Worm (Caenorhabditis elegans) whole organism, early embryonic: ENCODE data around the gene mrps-31.

Experiments used
- ama-1 ChIP-seq: fragments of 150-350 bp; optimal IDR thresholded peaks from 2 replicates; lab custom pipeline; 2014
- ceh-36 ChIP-seq: sonication (generic microtip); optimal IDR thresholded peaks from 2 replicates; lab custom pipeline; 2016; ENCODE audit warnings: missing genetic modification characterization, inconsistent platforms, missing compliant biosample characterization
- flt-1 ChIP-seq: fragments of 200-800 bp; sonication (Bioruptor generic); IDR thresholded peaks from 2 replicates; pipeline ENCODE4 v1.3.6; 2022; ENCODE audit warnings: missing genetic modification characterization, missing compliant biosample characterization
- hmg-4 ChIP-seq: fragments of 200-800 bp; sonication (Bioruptor generic); optimal IDR thresholded peaks from 2 replicates; lab custom pipeline; 2018; ENCODE audit warnings: mild to moderate bottlenecking, missing genetic modification characterization, missing compliant biosample characterization
- hnd-1 ChIP-seq: sonication (generic microtip); optimal IDR thresholded peaks from 2 replicates; lab custom pipeline; 2016; ENCODE audit warnings: missing genetic modification characterization, missing compliant biosample characterization
- pes-1 ChIP-seq: fragments of 200-800 bp; sonication (Bioruptor generic); IDR thresholded peaks from 2 replicates; pipeline ENCODE4 v1.3.6; 2022; ENCODE audit warnings: missing genetic modification reagents, missing genetic modification characterization, missing compliant biosample characterization
- tbx-37 ChIP-seq: fragments of 200-800 bp; sonication (Bioruptor generic); conservative IDR thresholded peaks from 2 replicates; pipeline ENCODE4 v1.3.6; 2022; ENCODE audit warnings: missing genetic modification reagents, missing genetic modification characterization, missing compliant biosample characterization

- no peak for TF ChIP-seq flt-1
- TF ChIP-seq ama-1 (lab: Kevin White, UChicago), result no peak
- TF ChIP-seq hmg-4 (GFP tag; lab: Kevin White, UChicago), result no peak
- no peak for TF ChIP-seq ceh-36 (tag; lab: Kevin White, UChicago)
- no peak for TF ChIP-seq tbx-37
- no peak for TF ChIP-seq pes-1 (GFP tag; lab: Robert Waterston, UW)
- TF ChIP-seq hnd-1, result no peak
Measured at ce11 chrIII:3634873-3635272, 4.7 kb upstream of the mrps-31 start.
